Fruit fly (Drosophila melanogaster) whole organism, embryonic: Measurements from ENCODE around the gene CG15725.

Experiments
- Blimp-1 ChIP-seq: fragments of 200-800 bp; sonication (Bioruptor generic); optimal IDR thresholded peaks from 3 replicates; lab custom pipeline; 2018; ENCODE audit warnings: missing biosample characterization, missing genetic modification characterization, mild to moderate bottlenecking, moderate library complexity, missing genetic modification reagents
- CG10147 ChIP-seq: fragments of 200-800 bp; sonication (Bioruptor generic); optimal IDR thresholded peaks from 2 replicates; lab custom pipeline; 2019; ENCODE audit warnings: missing biosample characterization, mild to moderate bottlenecking, missing genetic modification characterization, moderate library complexity
- CG10209 ChIP-seq: fragments of 200-800 bp; sonication (Bioruptor generic); optimal IDR thresholded peaks from 3 replicates; lab custom pipeline; 2017; ENCODE audit warnings: missing biosample characterization, mild to moderate bottlenecking, missing genetic modification characterization, missing genetic modification reagents
- CG10321 ChIP-seq: fragments of 200-800 bp; sonication (Bioruptor generic); IDR thresholded peaks from 2 replicates; pipeline ENCODE4 v1.3.6; 2022; ENCODE audit warnings: missing biosample characterization, missing genetic modification characterization
- CG11504 ChIP-seq: fragments of 200-800 bp; sonication (Bioruptor generic); optimal IDR thresholded peaks from 3 replicates; lab custom pipeline; 2019; ENCODE audit warnings: missing biosample characterization, mild to moderate bottlenecking, missing genetic modification characterization, moderate library complexity
- CG12299 ChIP-seq: fragments of 200-800 bp; sonication (Bioruptor generic); optimal IDR thresholded peaks from 2 replicates; lab custom pipeline; 2018; ENCODE audit warnings: missing biosample characterization, mild to moderate bottlenecking, missing genetic modification characterization
- CG17612 ChIP-seq: fragments of 200-800 bp; sonication (Bioruptor generic); IDR thresholded peaks from 2 replicates; pipeline ENCODE4 v1.3.6; 2022; ENCODE audit warnings: missing biosample characterization, missing genetic modification characterization
- CG1792 ChIP-seq: fragments of 200-800 bp; sonication (Bioruptor generic); optimal IDR thresholded peaks from 2 replicates; lab custom pipeline; 2016; ENCODE audit warnings: missing biosample characterization, missing genetic modification characterization
- CG18011 ChIP-seq: fragments of 200-800 bp; sonication (Bioruptor generic); optimal IDR thresholded peaks from 2 replicates; lab custom pipeline; 2017; ENCODE audit warnings: missing biosample characterization, missing genetic modification characterization, mild to moderate bottlenecking, moderate library complexity, missing genotype
- CG3163 ChIP-seq: fragments of 200-800 bp; sonication (Bioruptor generic); optimal IDR thresholded peaks from 3 replicates; lab custom pipeline; 2016; ENCODE audit warnings: missing biosample characterization, missing genetic modification characterization
- CG4404 ChIP-seq: fragments of 200-800 bp; sonication (Bioruptor generic); IDR thresholded peaks from 2 replicates; pipeline ENCODE4 v1.3.6; 2022; ENCODE audit warnings: missing biosample characterization, missing genetic modification characterization
- CG4730 ChIP-seq: fragments of 200-800 bp; sonication (Bioruptor generic); IDR thresholded peaks from 2 replicates; pipeline ENCODE4 v1.3.6; 2022; ENCODE audit warnings: missing biosample characterization, missing genetic modification characterization
- CG7372 ChIP-seq: fragments of 200-800 bp; sonication (Bioruptor generic); IDR thresholded peaks from 2 replicates; pipeline ENCODE4 v1.3.6; 2022; ENCODE audit warnings: missing biosample characterization, missing genetic modification characterization
- CG7963 ChIP-seq: fragments of 200-800 bp; sonication (Bioruptor generic); IDR thresholded peaks from 3 replicates; pipeline ENCODE4 v1.3.6; 2022; ENCODE audit warnings: missing biosample characterization, missing genetic modification characterization; ENCODE audit not compliant: partially characterized antibody
- CG8924 ChIP-seq: fragments of 200-800 bp; optimal IDR thresholded peaks from 3 replicates; lab custom pipeline; 2019; ENCODE audit warnings: missing biosample characterization, mild to moderate bottlenecking, missing genetic modification characterization, moderate library complexity
- CG9876 ChIP-seq: fragments of 200-800 bp; sonication (Bioruptor generic); optimal IDR thresholded peaks from 2 replicates; lab custom pipeline; 2016; ENCODE audit warnings: missing biosample characterization, missing genetic modification characterization
- Camta ChIP-seq: fragments of 200-800 bp; sonication (Bioruptor generic); optimal IDR thresholded peaks from 2 replicates; lab custom pipeline; 2016; ENCODE audit warnings: missing biosample characterization, missing genetic modification characterization
- CkIIα-i1 ChIP-seq: fragments of 200-800 bp; sonication (Bioruptor generic); IDR thresholded peaks from 2 replicates; pipeline ENCODE4 v1.3.6; 2022; ENCODE audit warnings: missing biosample characterization, missing genetic modification characterization
- Dad ChIP-seq: fragments of 200-800 bp; sonication (Bioruptor generic); optimal IDR thresholded peaks from 3 replicates; lab custom pipeline; 2016; ENCODE audit warnings: missing biosample characterization, missing genetic modification characterization
- Dp ChIP-seq: fragments of 200-800 bp; sonication (Bioruptor generic); optimal IDR thresholded peaks from 2 replicates; lab custom pipeline; 2018; ENCODE audit warnings: missing biosample characterization, mild to moderate bottlenecking, missing genetic modification characterization, moderate library complexity
- Eip74EF ChIP-seq, 2 experiments: fragments of 200-800 bp in 1 of 2; fragments of >200 bp in 1 of 2; sonication (Bioruptor generic) in 1 of 2; optimal IDR thresholded peaks; 2 replicates each; lab custom pipeline; 2017 to 2019; ENCODE audit warnings: missing biosample characterization in 2 of 2, missing genetic modification characterization in 2 of 2, mild to moderate bottlenecking in 1 of 2, moderate library complexity in 1 of 2
- Fer1 ChIP-seq: fragments of 200-800 bp; sonication (Bioruptor generic); optimal IDR thresholded peaks from 2 replicates; lab custom pipeline; 2017; ENCODE audit warnings: missing biosample characterization, mild to moderate bottlenecking, missing genetic modification characterization
- Hmr ChIP-seq: fragments of 200-800 bp; sonication (Bioruptor generic); optimal IDR thresholded peaks from 3 replicates; lab custom pipeline; 2017; ENCODE audit warnings: mild to moderate bottlenecking, missing biosample characterization, missing genetic modification reagents, missing genetic modification characterization
- NK7.1 ChIP-seq: fragments of 200-800 bp; sonication (Bioruptor generic); optimal IDR thresholded peaks from 3 replicates; lab custom pipeline; 2016; ENCODE audit warnings: missing biosample characterization, missing genetic modification characterization
- Neu2 ChIP-seq: fragments of 200-800 bp; sonication (Bioruptor generic); optimal IDR thresholded peaks from 3 replicates; lab custom pipeline; 2016; ENCODE audit warnings: missing biosample characterization, missing genetic modification characterization, borderline replicate concordance
- Oaz ChIP-seq: fragments of 200-800 bp; sonication (Bioruptor generic); IDR thresholded peaks from 2 replicates; pipeline ENCODE4 v1.3.6; 2022; ENCODE audit warnings: missing biosample characterization, missing genetic modification characterization
- Rx ChIP-seq: fragments of 200-800 bp; sonication (Bioruptor generic); IDR thresholded peaks from 2 replicates; pipeline ENCODE4 v1.3.6; 2022; ENCODE audit warnings: missing biosample characterization, missing genetic modification characterization
- Side ChIP-seq: fragments of 200-800 bp; sonication (Bioruptor generic); optimal IDR thresholded peaks from 2 replicates; lab custom pipeline; 2016; ENCODE audit warnings: missing biosample characterization, missing genetic modification characterization
- Sox100B ChIP-seq: fragments of 200-800 bp; sonication (Bioruptor generic); optimal IDR thresholded peaks from 3 replicates; lab custom pipeline; 2018; ENCODE audit warnings: missing biosample characterization, mild to moderate bottlenecking, missing genetic modification characterization
- Tbp ChIP-seq: fragments of >200 bp; optimal IDR thresholded peaks from 2 replicates; lab custom pipeline; 2018; ENCODE audit warnings: missing biosample characterization, missing genetic modification characterization
- ab ChIP-seq: fragments of 200-800 bp; sonication (Bioruptor generic); optimal IDR thresholded peaks from 2 replicates; lab custom pipeline; 2016; ENCODE audit warnings: missing biosample characterization, missing genetic modification characterization
- al ChIP-seq: fragments of 200-800 bp; sonication (Bioruptor generic); IDR thresholded peaks from 2 replicates; pipeline ENCODE4 v1.3.6; 2022; ENCODE audit warnings: missing biosample characterization, missing genetic modification characterization
- ap ChIP-seq: fragments of 200-800 bp; sonication (Bioruptor generic); IDR thresholded peaks from 2 replicates; pipeline ENCODE4 v1.3.6; 2022; ENCODE audit warnings: missing biosample characterization, missing genetic modification characterization
- cad ChIP-seq: fragments of >200 bp; optimal IDR thresholded peaks from 2 replicates; lab custom pipeline; 2017; ENCODE audit warnings: missing biosample characterization, missing genetic modification characterization
- dpn ChIP-seq, 2 experiments: fragments of 200-800 bp; sonication (Bioruptor generic); optimal IDR thresholded peaks; 3 replicates each; lab custom pipeline; 2016; ENCODE audit warnings: missing biosample characterization in 2 of 2, missing genetic modification characterization in 2 of 2
- hth ChIP-seq: fragments of >200 bp; optimal IDR thresholded peaks from 2 replicates; lab custom pipeline; 2017; ENCODE audit warnings: inconsistent platforms
- ind ChIP-seq: fragments of 200-800 bp; sonication (Bioruptor generic); optimal IDR thresholded peaks from 3 replicates; lab custom pipeline; 2016; ENCODE audit warnings: missing biosample characterization, missing genetic modification characterization
- jing ChIP-seq: fragments of 200-800 bp; sonication (Bioruptor generic); optimal IDR thresholded peaks from 2 replicates; lab custom pipeline; 2018; ENCODE audit warnings: missing biosample characterization, mild to moderate bottlenecking, missing genetic modification characterization
- ken ChIP-seq: fragments of 200-800 bp; sonication (Bioruptor generic); IDR thresholded peaks from 3 replicates; pipeline ENCODE4 v1.3.6; 2022; ENCODE audit warnings: missing biosample characterization, missing genetic modification characterization
- lov ChIP-seq, 2 experiments: fragments of 200-800 bp in 1 of 2; fragments of >200 bp in 1 of 2; sonication (Bioruptor generic) in 1 of 2; IDR thresholded peaks in 1 of 2; optimal IDR thresholded peaks in 1 of 2; 2 replicates in 1 of 2; 3 replicates in 1 of 2; pipeline versions ENCODE4 v1.3.6 to Lab custom; 2017 to 2022; ENCODE audit warnings: missing biosample characterization in 1 of 2, missing genetic modification characterization in 1 of 2
- nerfin-1 ChIP-seq: fragments of 200-800 bp; sonication (Bioruptor generic); optimal IDR thresholded peaks from 3 replicates; lab custom pipeline; 2019; ENCODE audit warnings: missing biosample characterization, mild to moderate bottlenecking, missing genetic modification characterization, moderate library complexity
- repo ChIP-seq: fragments of 200-800 bp; sonication (Bioruptor generic); optimal IDR thresholded peaks from 2 replicates; lab custom pipeline; 2016; ENCODE audit warnings: missing biosample characterization, missing genetic modification characterization
- rib ChIP-seq: fragments of 200-800 bp; sonication (Bioruptor generic); IDR thresholded peaks from 2 replicates; pipeline ENCODE4 v1.3.6; 2022; ENCODE audit warnings: missing biosample characterization, missing genetic modification characterization
- salm ChIP-seq: fragments of 200-800 bp; sonication (Bioruptor generic); optimal IDR thresholded peaks from 2 replicates; lab custom pipeline; 2018; ENCODE audit warnings: missing biosample characterization, mild to moderate bottlenecking, missing genetic modification characterization
- sim ChIP-seq: fragments of 200-800 bp; sonication (Bioruptor generic); IDR thresholded peaks from 2 replicates; pipeline ENCODE4 v1.3.6; 2022; ENCODE audit warnings: missing biosample characterization, missing genetic modification characterization
- slou ChIP-seq: fragments of 200-800 bp; sonication (Bioruptor generic); optimal IDR thresholded peaks from 3 replicates; lab custom pipeline; 2016; ENCODE audit warnings: missing biosample characterization, missing genetic modification characterization
- sna ChIP-seq: fragments of 200-800 bp; sonication (Bioruptor generic); IDR thresholded peaks from 2 replicates; pipeline ENCODE4 v1.3.6; 2022; ENCODE audit warnings: missing biosample characterization, missing genetic modification characterization; ENCODE audit not compliant: partially characterized antibody
- tll ChIP-seq, 2 experiments: fragments of 200-800 bp in 1 of 2; fragments of >200 bp in 1 of 2; sonication (Bioruptor generic) in 1 of 2; optimal IDR thresholded peaks; 2 replicates each; lab custom pipeline; 2017 to 2019; ENCODE audit warnings: missing biosample characterization in 2 of 2, missing genetic modification characterization in 2 of 2, mild to moderate bottlenecking in 1 of 2, moderate library complexity in 1 of 2
- twi ChIP-seq: fragments of 200-800 bp; optimal IDR thresholded peaks from 2 replicates; lab custom pipeline; 2019; ENCODE audit warnings: missing biosample characterization, mild to moderate bottlenecking, missing genetic modification characterization, moderate library complexity
- zen2 ChIP-seq: fragments of 200-800 bp; sonication (Bioruptor generic); IDR thresholded peaks from 3 replicates; pipeline ENCODE4 v1.3.6; 2022; ENCODE audit warnings: missing biosample characterization, missing genetic modification characterization; ENCODE audit not compliant: partially characterized antibody
- zfh1 ChIP-seq: fragments of 200-800 bp; sonication (Bioruptor generic); IDR thresholded peaks from 3 replicates; pipeline ENCODE4 v1.3.6; 2022; ENCODE audit warnings: missing biosample characterization, missing genetic modification characterization

Gene CG15725

dm6 chrX:12756374-12756721, 50.7 kb downstream of the CG15725 start (continued):
- TF ChIP-seq hth (lab: Kevin White, UChicago): no peak
- TF ChIP-seq CG9876 (GFP tag; lab: Kevin White, UChicago): no peak
- no peak for TF ChIP-seq NK7.1 (GFP tag; lab: Kevin White, UChicago)
- TF ChIP-seq Oaz: no peak
- TF ChIP-seq jing: no peak
- TF ChIP-seq Tbp (GFP tag; lab: Kevin White, UChicago): no peak
- no peak for TF ChIP-seq Sox100B
- no peak for TF ChIP-seq zfh1 (GFP tag; lab: Robert Waterston, UW)
- no peak for TF ChIP-seq CG10147 (GFP tag; lab: Kevin White, UChicago)
- TF ChIP-seq sim (GFP tag; lab: Robert Waterston, UW): no peak
- TF ChIP-seq Side (GFP tag; lab: Kevin White, UChicago): no peak
- TF ChIP-seq rib (GFP tag; lab: Robert Waterston, UW): peak; percentile 93
- TF ChIP-seq CG18011 (GFP tag; lab: Kevin White, UChicago): no peak
- no peak for TF ChIP-seq repo (GFP tag; lab: Kevin White, UChicago)
- TF ChIP-seq CG8924 (tag; lab: Kevin White, UChicago): no peak
- TF ChIP-seq Dp (GFP tag; lab: Kevin White, UChicago): no peak
- TF ChIP-seq nerfin-1: no peak
- no peak for TF ChIP-seq dpn (GFP tag; optimal IDR thresholded peaks at IDR 0.05; lab: Kevin White, UChicago)
- TF ChIP-seq Dad (GFP tag; lab: Kevin White, UChicago): no peak
- no peak for TF ChIP-seq al (GFP tag; lab: Robert Waterston, UW)
- TF ChIP-seq Eip74EF (GFP tag; optimal IDR thresholded peaks at IDR 0.05; lab: Kevin White, UChicago): peak in 1 of 2 experiments; percentile 17
- no peak for TF ChIP-seq CG7963 (GFP tag; lab: Robert Waterston, UW)
- TF ChIP-seq CkIIα-i1 (GFP tag; lab: Robert Waterston, UW): no peak
- no peak for TF ChIP-seq zen2
- no peak for TF ChIP-seq cad
- TF ChIP-seq ab (GFP tag; lab: Kevin White, UChicago): no peak
- TF ChIP-seq lov (optimal IDR thresholded peaks at IDR 0.05; lab: Kevin White, UChicago): no peak
- TF ChIP-seq lov (GFP tag; IDR thresholded peaks at IDR 0.05; lab: Robert Waterston, UW): 0 out of 3 replicates have a peak, but pooled peaks have one; percentile 40
- TF ChIP-seq CG10321 (GFP tag; lab: Robert Waterston, UW): peak; percentile 90
- no peak for TF ChIP-seq CG10209 (GFP tag; lab: Kevin White, UChicago)
- TF ChIP-seq CG3163 (GFP tag; lab: Kevin White, UChicago): no peak
- TF ChIP-seq slou (GFP tag; lab: Kevin White, UChicago): no peak
- TF ChIP-seq ap: no peak
- TF ChIP-seq CG1792: no peak
- TF ChIP-seq Camta: no peak
- TF ChIP-seq CG4730: no peak
- no peak for TF ChIP-seq Blimp-1 (GFP tag; lab: Kevin White, UChicago)
- TF ChIP-seq Fer1 (GFP tag; lab: Kevin White, UChicago): no peak
- no peak for TF ChIP-seq CG4404
- no peak for TF ChIP-seq Rx (GFP tag; lab: Robert Waterston, UW)
- no peak for TF ChIP-seq Neu2 (GFP tag; lab: Kevin White, UChicago)
- no peak for TF ChIP-seq Hmr (GFP tag; lab: Kevin White, UChicago)
- TF ChIP-seq tll (GFP tag; optimal IDR thresholded peaks at IDR 0.05; lab: Kevin White, UChicago): peak in 1 of 2 experiments; percentile 69
- TF ChIP-seq twi (tag; lab: Kevin White, UChicago): no peak
- TF ChIP-seq CG12299: no peak
- no peak for TF ChIP-seq ken (GFP tag; lab: Robert Waterston, UW)
- TF ChIP-seq CG17612 (GFP tag; lab: Robert Waterston, UW): no peak
- no peak for TF ChIP-seq salm
- TF ChIP-seq sna (GFP tag; lab: Robert Waterston, UW): no peak
- TF ChIP-seq CG11504 (tag; lab: Kevin White, UChicago): no peak
- TF ChIP-seq CG7372 (GFP tag; lab: Robert Waterston, UW): no peak
- no peak for TF ChIP-seq ind (GFP tag; lab: Kevin White, UChicago)
